Fruit fly (Drosophila melanogaster) whole organism, embryonic: ENCODE measurements around the gene CG9173.

Experiments used
- CG10209 ChIP-seq: fragments of 200-800 bp; sonication (Bioruptor generic); optimal IDR thresholded peaks from 3 replicates; lab custom pipeline; 2017; ENCODE audit warnings: missing biosample characterization, mild to moderate bottlenecking, missing genetic modification characterization, missing genetic modification reagents
- CG13424 ChIP-seq: fragments of 200-800 bp; sonication (Bioruptor generic); optimal IDR thresholded peaks from 2 replicates; lab custom pipeline; 2019; ENCODE audit warnings: missing biosample characterization, mild to moderate bottlenecking, missing genetic modification characterization, moderate library complexity
- CG14860 ChIP-seq: fragments of 200-800 bp; sonication (Bioruptor generic); IDR thresholded peaks from 3 replicates; pipeline ENCODE4 v1.3.6; 2022; ENCODE audit warnings: missing biosample characterization, missing genetic modification characterization; ENCODE audit not compliant: partially characterized antibody
- CG15269 ChIP-seq: fragments of 200-800 bp; sonication (Bioruptor generic); optimal IDR thresholded peaks from 2 replicates; lab custom pipeline; 2018; ENCODE audit warnings: missing biosample characterization, mild to moderate bottlenecking, missing genetic modification characterization, moderate library complexity
- CG15514 ChIP-seq: fragments of 200-800 bp; sonication (Bioruptor generic); optimal IDR thresholded peaks from 3 replicates; lab custom pipeline; 2017; ENCODE audit warnings: missing biosample characterization, missing genetic modification characterization, mild to moderate bottlenecking, moderate library complexity, missing genetic modification reagents
- CG18619 ChIP-seq: fragments of 200-800 bp; sonication (Bioruptor generic); optimal IDR thresholded peaks from 3 replicates; lab custom pipeline; 2017; ENCODE audit warnings: missing biosample characterization, mild to moderate bottlenecking, missing genetic modification characterization
- CG2712 ChIP-seq: fragments of 200-800 bp; optimal IDR thresholded peaks from 3 replicates; lab custom pipeline; 2019; ENCODE audit warnings: missing biosample characterization, mild to moderate bottlenecking, missing genetic modification characterization, moderate library complexity
- CG33557 ChIP-seq: fragments of 200-800 bp; sonication (Bioruptor generic); optimal IDR thresholded peaks from 2 replicates; lab custom pipeline; 2019; ENCODE audit warnings: missing biosample characterization, mild to moderate bottlenecking, missing genetic modification characterization, moderate library complexity
- CG34422 ChIP-seq: fragments of 200-800 bp; sonication (Bioruptor generic); IDR thresholded peaks from 3 replicates; pipeline ENCODE4 v1.3.6; 2022; ENCODE audit warnings: missing biosample characterization, missing genetic modification characterization
- CG3726 ChIP-seq: fragments of 200-800 bp; sonication (Bioruptor generic); IDR thresholded peaks from 3 replicates; pipeline ENCODE4, ENCODE4 v1.3.6; 2022; ENCODE audit warnings: missing biosample characterization, missing genetic modification characterization
- CG4328 ChIP-seq: fragments of 200-800 bp; sonication (Bioruptor generic); optimal IDR thresholded peaks from 3 replicates; lab custom pipeline; 2017; ENCODE audit warnings: missing biosample characterization, missing genetic modification reagents, missing genetic modification characterization
- CG43689 ChIP-seq: fragments of 200-800 bp; sonication (Bioruptor generic); IDR thresholded peaks from 2 replicates; pipeline ENCODE4 v1.3.6; 2022; ENCODE audit warnings: missing biosample characterization, missing genetic modification characterization
- CG4707 ChIP-seq: fragments of 200-800 bp; sonication (Bioruptor generic); optimal IDR thresholded peaks from 2 replicates; lab custom pipeline; 2018; ENCODE audit warnings: missing biosample characterization, mild to moderate bottlenecking, missing genetic modification characterization, moderate library complexity
- CG7271 ChIP-seq: fragments of 200-800 bp; sonication (Bioruptor generic); optimal IDR thresholded peaks from 2 replicates; lab custom pipeline; 2018; ENCODE audit warnings: missing biosample characterization, mild to moderate bottlenecking, missing genetic modification characterization, moderate library complexity
- CG7357 ChIP-seq: fragments of 200-800 bp; sonication (Bioruptor generic); IDR thresholded peaks from 3 replicates; pipeline ENCODE4 v1.3.6; 2022; ENCODE audit warnings: missing biosample characterization, missing genetic modification characterization
- CG8944 ChIP-seq: fragments of 200-800 bp; sonication (Bioruptor generic); optimal IDR thresholded peaks from 3 replicates; lab custom pipeline; 2016; ENCODE audit warnings: missing biosample characterization, missing genetic modification characterization
- CG9215 ChIP-seq: fragments of 200-800 bp; sonication (Bioruptor generic); IDR thresholded peaks from 2 replicates; pipeline ENCODE4 v1.3.6; 2022; ENCODE audit warnings: missing biosample characterization, missing genetic modification characterization
- Dip3 ChIP-seq: fragments of 200-800 bp; sonication (Bioruptor generic); optimal IDR thresholded peaks from 3 replicates; lab custom pipeline; 2016; ENCODE audit warnings: missing biosample characterization, missing genetic modification characterization
- E2f1 ChIP-seq: fragments of 200-800 bp; sonication (Bioruptor generic); IDR thresholded peaks from 2 replicates; pipeline ENCODE4 v1.3.6; 2022; ENCODE audit warnings: missing biosample characterization, missing genetic modification characterization
- E2f2 ChIP-seq: fragments of 200-800 bp; sonication (Bioruptor generic); IDR thresholded peaks from 2 replicates; pipeline ENCODE4 v1.3.6; 2022; ENCODE audit warnings: missing biosample characterization, missing genetic modification characterization
- Ets65A ChIP-seq: fragments of 200-800 bp; sonication (Bioruptor generic); peaks from one replicate; lab custom pipeline; 2016; ENCODE audit warnings: missing biosample characterization, missing genetic modification characterization
- Hr51 ChIP-seq, 2 experiments: fragments of 200-800 bp; sonication (Bioruptor generic); optimal IDR thresholded peaks; 2 replicates in 1 of 2; 3 replicates in 1 of 2; lab custom pipeline; 2016 to 2018; ENCODE audit warnings: missing biosample characterization in 2 of 2, missing genetic modification characterization in 2 of 2, mild to moderate bottlenecking in 1 of 2, moderate library complexity in 1 of 2
- MESR4 ChIP-seq: fragments of 200-800 bp; sonication (Bioruptor generic); optimal IDR thresholded peaks from 2 replicates; lab custom pipeline; 2018; ENCODE audit warnings: missing biosample characterization, mild to moderate bottlenecking, missing genetic modification characterization, moderate library complexity
- Mad ChIP-seq: fragments of 200-800 bp; sonication (Bioruptor generic); optimal IDR thresholded peaks from 2 replicates; lab custom pipeline; 2016; ENCODE audit warnings: missing biosample characterization, missing genetic modification characterization
- Optix ChIP-seq: fragments of 200-800 bp; sonication (Bioruptor generic); IDR thresholded peaks from 3 replicates; pipeline ENCODE4 v1.3.6; 2022; ENCODE audit warnings: missing biosample characterization, missing genetic modification characterization
- Sox100B ChIP-seq: fragments of 200-800 bp; sonication (Bioruptor generic); optimal IDR thresholded peaks from 3 replicates; lab custom pipeline; 2018; ENCODE audit warnings: missing biosample characterization, mild to moderate bottlenecking, missing genetic modification characterization
- bcd ChIP-seq: fragments of 200-800 bp; sonication (Bioruptor generic); optimal IDR thresholded peaks from 2 replicates; lab custom pipeline; 2017; ENCODE audit warnings: missing biosample characterization, mild to moderate bottlenecking, missing genetic modification characterization
- bowl ChIP-seq: fragments of 200-800 bp; sonication (Bioruptor generic); IDR thresholded peaks from 2 replicates; pipeline ENCODE4 v1.3.6; 2022; ENCODE audit warnings: missing biosample characterization, missing genetic modification characterization
- caup ChIP-seq: fragments of 200-800 bp; sonication (Bioruptor generic); optimal IDR thresholded peaks from 3 replicates; lab custom pipeline; 2017; ENCODE audit warnings: missing biosample characterization, mild to moderate bottlenecking, missing genetic modification characterization, moderate library complexity; ENCODE audit not compliant: severe bottlenecking
- dm ChIP-seq: fragments of 200-800 bp; sonication (Bioruptor generic); optimal IDR thresholded peaks from 3 replicates; lab custom pipeline; 2016; ENCODE audit warnings: missing biosample characterization, missing genetic modification characterization
- dysf ChIP-seq: fragments of 200-800 bp; sonication (Bioruptor generic); IDR thresholded peaks from 3 replicates; pipeline ENCODE4 v1.3.6; 2022; ENCODE audit warnings: missing biosample characterization, missing genetic modification characterization
- ftz-f1 ChIP-seq: fragments of 200-800 bp; sonication (Bioruptor generic); optimal IDR thresholded peaks from 2 replicates; lab custom pipeline; 2016; ENCODE audit warnings: missing biosample characterization, missing genetic modification characterization
- gfzf ChIP-seq: fragments of 200-800 bp; sonication (Bioruptor generic); optimal IDR thresholded peaks from 2 replicates; lab custom pipeline; 2016; ENCODE audit warnings: missing biosample characterization, mild to moderate bottlenecking, missing genetic modification characterization, moderate library complexity
- ken ChIP-seq: fragments of 200-800 bp; sonication (Bioruptor generic); IDR thresholded peaks from 3 replicates; pipeline ENCODE4 v1.3.6; 2022; ENCODE audit warnings: missing biosample characterization, missing genetic modification characterization
- luna ChIP-seq: fragments of 200-800 bp; sonication (Bioruptor generic); optimal IDR thresholded peaks from 2 replicates; lab custom pipeline; 2016; ENCODE audit warnings: missing biosample characterization, missing genetic modification characterization
- maf-S ChIP-seq: fragments of 200-800 bp; sonication (Bioruptor generic); optimal IDR thresholded peaks from 2 replicates; lab custom pipeline; 2016; ENCODE audit warnings: missing biosample characterization, missing genetic modification characterization
- mld ChIP-seq: fragments of 200-800 bp; sonication (Bioruptor generic); IDR thresholded peaks from 3 replicates; pipeline ENCODE4 v1.3.6; 2022; ENCODE audit warnings: missing biosample characterization, missing genetic modification characterization; ENCODE audit not compliant: partially characterized antibody
- nerfin-1 ChIP-seq: fragments of 200-800 bp; sonication (Bioruptor generic); optimal IDR thresholded peaks from 3 replicates; lab custom pipeline; 2019; ENCODE audit warnings: missing biosample characterization, mild to moderate bottlenecking, missing genetic modification characterization, moderate library complexity
- nom ChIP-seq: fragments of 200-800 bp; sonication (Bioruptor generic); optimal IDR thresholded peaks from 2 replicates; lab custom pipeline; 2017; ENCODE audit warnings: missing biosample characterization, missing genetic modification characterization, mild to moderate bottlenecking, moderate library complexity, missing genetic modification reagents
- p53 ChIP-seq: fragments of 200-800 bp; sonication (Bioruptor generic); optimal IDR thresholded peaks from 2 replicates; lab custom pipeline; 2016; ENCODE audit warnings: missing biosample characterization, missing genetic modification characterization
- phol ChIP-seq: fragments of 200-800 bp; sonication (Bioruptor generic); optimal IDR thresholded peaks from 3 replicates; lab custom pipeline; 2018; ENCODE audit warnings: missing biosample characterization, mild to moderate bottlenecking, missing genetic modification characterization, moderate library complexity
- psq ChIP-seq: fragments of 200-800 bp; sonication (Bioruptor generic); optimal IDR thresholded peaks from 2 replicates; lab custom pipeline; 2017; ENCODE audit warnings: missing biosample characterization, missing genetic modification characterization
- pum ChIP-seq: fragments of 200-800 bp; sonication (Bioruptor generic); optimal IDR thresholded peaks from 2 replicates; lab custom pipeline; 2016; ENCODE audit warnings: missing biosample characterization, missing genetic modification characterization
- salm ChIP-seq: fragments of 200-800 bp; sonication (Bioruptor generic); optimal IDR thresholded peaks from 2 replicates; lab custom pipeline; 2018; ENCODE audit warnings: missing biosample characterization, mild to moderate bottlenecking, missing genetic modification characterization
- sc ChIP-seq, 3 experiments: fragments of >200 bp in 2 of 3; fragments of 200-800 bp in 1 of 3; sonication (Bioruptor generic) in 1 of 3; optimal IDR thresholded peaks; 2 replicates in 2 of 3; 3 replicates in 1 of 3; lab custom pipeline; 2017; ENCODE audit warnings: mild to moderate bottlenecking in 1 of 3, missing biosample characterization in 1 of 3, missing genetic modification characterization in 1 of 3, missing genetic modification reagents in 1 of 3
- slbo ChIP-seq: fragments of 200-800 bp; sonication (Bioruptor generic); IDR thresholded peaks from 2 replicates; pipeline ENCODE4 v1.3.6; 2022; ENCODE audit warnings: missing biosample characterization, missing genetic modification characterization
- stwl ChIP-seq: fragments of 200-800 bp; sonication (Bioruptor generic); optimal IDR thresholded peaks from 3 replicates; lab custom pipeline; 2018; ENCODE audit warnings: missing biosample characterization, mild to moderate bottlenecking, missing genetic modification characterization, moderate library complexity
- tap ChIP-seq: fragments of 200-800 bp; optimal IDR thresholded peaks from 3 replicates; lab custom pipeline; 2019; ENCODE audit warnings: missing biosample characterization, mild to moderate bottlenecking, missing genetic modification characterization, moderate library complexity
- unpg ChIP-seq: fragments of 200-800 bp; sonication (Bioruptor generic); optimal IDR thresholded peaks from 3 replicates; lab custom pipeline; 2018; ENCODE audit warnings: missing biosample characterization, mild to moderate bottlenecking, missing genetic modification characterization, moderate library complexity
- zen ChIP-seq: fragments of 200-800 bp; sonication (Bioruptor generic); optimal IDR thresholded peaks from 3 replicates; lab custom pipeline; 2018; ENCODE audit warnings: missing biosample characterization, mild to moderate bottlenecking, missing genetic modification characterization, moderate library complexity

Gene CG9173

DNA sequence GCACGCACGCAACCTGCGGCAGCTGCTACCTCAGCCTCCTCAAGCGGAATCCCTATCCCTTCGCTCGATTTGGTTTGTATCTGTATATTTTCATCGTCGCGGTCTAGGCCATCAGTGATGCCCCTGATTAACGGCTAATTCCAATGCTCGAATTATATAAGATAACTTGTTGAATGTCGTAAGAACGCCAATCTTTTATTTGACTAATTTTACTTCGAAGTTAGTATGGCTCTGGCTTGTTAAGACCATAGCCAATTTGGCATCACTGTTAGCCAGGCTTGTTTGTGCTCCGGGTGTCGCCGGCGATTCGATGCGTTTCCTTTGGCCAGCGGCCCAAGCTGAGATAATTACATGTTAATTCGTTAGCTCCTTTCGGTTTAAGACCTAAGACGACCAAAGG is 9.2 kb downstream of the CG9173 start (continued):
- TF ChIP-seq CG9215 (GFP tag; lab: Robert Waterston, UW): no peak
- 0 out of 3 replicates have a peak, but pooled peaks have one; percentile 48 for TF ChIP-seq dysf (GFP tag; lab: Robert Waterston, UW)
- no peak for TF ChIP-seq Sox100B (GFP tag; lab: Kevin White, UChicago)
- TF ChIP-seq zen (tag; lab: Kevin White, UChicago): no peak
- peak; percentile 66; the same call in 1 of the 3 replicates for TF ChIP-seq ken (GFP tag; lab: Robert Waterston, UW)
- TF ChIP-seq gfzf (GFP tag; lab: Kevin White, UChicago): no peak
- peak; percentile 14 for TF ChIP-seq Mad (GFP tag; lab: Kevin White, UChicago)
- TF ChIP-seq caup: no peak
- TF ChIP-seq maf-S (GFP tag; lab: Kevin White, UChicago): no peak
- TF ChIP-seq CG15514 (GFP tag; lab: Kevin White, UChicago): no peak
- TF ChIP-seq CG15269 (tag; lab: Kevin White, UChicago): peak; percentile 8
- peak; percentile 81 for TF ChIP-seq CG7271 (tag; lab: Kevin White, UChicago)
- no peak for TF ChIP-seq p53 (GFP tag; lab: Kevin White, UChicago)
- peak; percentile 0 for TF ChIP-seq CG18619 (GFP tag; lab: Kevin White, UChicago)
- no peak for TF ChIP-seq phol
- no peak for TF ChIP-seq salm (tag; lab: Kevin White, UChicago)
- TF ChIP-seq CG8944 (GFP tag; lab: Kevin White, UChicago): no peak
- peak; percentile 48 for TF ChIP-seq CG10209 (GFP tag; lab: Kevin White, UChicago)
- TF ChIP-seq mld (GFP tag; lab: Robert Waterston, UW): no peak
- peak; percentile 13; the same call in 1 of the 2 replicates for TF ChIP-seq E2f2 (GFP tag; lab: Robert Waterston, UW)
- TF ChIP-seq CG34422: peak; percentile 43; the same call in 1 of the 3 replicates
- peak; percentile 44 for TF ChIP-seq slbo (GFP tag; lab: Robert Waterston, UW)
- no peak for TF ChIP-seq MESR4 (GFP tag; lab: Kevin White, UChicago)
- TF ChIP-seq bcd (GFP tag; lab: Kevin White, UChicago): no peak
- peak; percentile 34 for TF ChIP-seq pum (GFP tag; lab: Kevin White, UChicago)
- TF ChIP-seq Optix (GFP tag; lab: Robert Waterston, UW): peak; percentile 59; the same call in 2 of the 3 replicates
- TF ChIP-seq Dip3 (GFP tag; lab: Kevin White, UChicago): no peak
- TF ChIP-seq CG14860 (GFP tag; lab: Robert Waterston, UW): no peak
- no peak for TF ChIP-seq nerfin-1 (tag; lab: Kevin White, UChicago)
- no peak for TF ChIP-seq luna (GFP tag; lab: Kevin White, UChicago)
- TF ChIP-seq stwl: no peak
- TF ChIP-seq CG3726 (GFP tag; lab: Robert Waterston, UW): no peak
- peak; percentile 4 for TF ChIP-seq CG4707 (GFP tag; lab: Kevin White, UChicago)
- TF ChIP-seq CG7357 (GFP tag; lab: Robert Waterston, UW): 0 out of 3 replicates have a peak, but pooled peaks have one; percentile 34
- no peak for TF ChIP-seq ftz-f1 (GFP tag; lab: Kevin White, UChicago)
- TF ChIP-seq CG33557 (GFP tag; lab: Kevin White, UChicago): peak; percentile 69
- TF ChIP-seq CG4328 (GFP tag; lab: Kevin White, UChicago): no peak
- TF ChIP-seq tap (tag; lab: Kevin White, UChicago): no peak
- no peak for TF ChIP-seq dm (GFP tag; lab: Kevin White, UChicago)
- no peak for TF ChIP-seq CG43689 (GFP tag; lab: Robert Waterston, UW)
- TF ChIP-seq E2f1 (GFP tag; lab: Robert Waterston, UW): peak; percentile 47; the same call in 1 of the 2 replicates
- peak in 1 of 2 experiments; percentile 6 for TF ChIP-seq Hr51 (GFP tag; optimal IDR thresholded peaks at IDR 0.05; lab: Kevin White, UChicago)
- no peak for TF ChIP-seq sc (optimal IDR thresholded peaks at IDR 0.05; lab: Kevin White, UChicago)
- TF ChIP-seq sc (GFP tag; optimal IDR thresholded peaks at IDR 0.05; lab: Kevin White, UChicago): no peak
- TF ChIP-seq CG2712 (tag; lab: Kevin White, UChicago): peak; percentile 79
- TF ChIP-seq bowl (GFP tag; lab: Robert Waterston, UW): no peak
- TF ChIP-seq Ets65A (GFP tag; lab: Kevin White, UChicago): peak; percentile 88
- TF ChIP-seq psq (GFP tag; lab: Kevin White, UChicago): no peak
- TF ChIP-seq CG13424 (tag; lab: Kevin White, UChicago): peak; percentile 38
- TF ChIP-seq nom (GFP tag; lab: Kevin White, UChicago): no peak
- TF ChIP-seq unpg (GFP tag; lab: Kevin White, UChicago): peak; percentile 58
